Fruit fly (Drosophila melanogaster) whole organism, embryonic: ENCODE results near the gene Fancl.

Experiments used
- Antp ChIP-seq: fragments of 200-800 bp; sonication (Bioruptor generic); optimal IDR thresholded peaks from 3 replicates; lab custom pipeline; 2016; ENCODE audit warnings: missing biosample characterization, missing genetic modification characterization
- Bdp1 ChIP-seq: fragments of 200-800 bp; sonication (Bioruptor generic); optimal IDR thresholded peaks from 3 replicates; lab custom pipeline; 2016; ENCODE audit warnings: missing biosample characterization, missing genetic modification characterization
- Bgb ChIP-seq: fragments of 200-800 bp; sonication (Bioruptor generic); IDR thresholded peaks from 2 replicates; pipeline ENCODE4 v1.3.6; 2022; ENCODE audit warnings: missing biosample characterization, missing genetic modification characterization; ENCODE audit not compliant: partially characterized antibody
- CG10267 ChIP-seq: fragments of 200-800 bp; sonication (Bioruptor generic); optimal IDR thresholded peaks from 2 replicates; lab custom pipeline; 2018; ENCODE audit warnings: missing biosample characterization, mild to moderate bottlenecking, missing genetic modification characterization, moderate library complexity
- CG10565 ChIP-seq: fragments of 200-800 bp; sonication (Bioruptor generic); optimal IDR thresholded peaks from 3 replicates; lab custom pipeline; 2016; ENCODE audit warnings: missing biosample characterization, mild to moderate bottlenecking, missing genetic modification characterization
- CG11085 ChIP-seq: fragments of 200-800 bp; sonication (Bioruptor generic); IDR thresholded peaks from 2 replicates; pipeline ENCODE4 v1.3.6; 2022; ENCODE audit warnings: missing biosample characterization, missing genetic modification characterization
- CG11093 ChIP-seq: fragments of 200-800 bp; sonication (Bioruptor generic); IDR thresholded peaks from 3 replicates; pipeline ENCODE4 v1.3.6; 2022; ENCODE audit warnings: missing biosample characterization, missing genetic modification characterization
- CG11398 ChIP-seq: fragments of 200-800 bp; sonication (Bioruptor generic); optimal IDR thresholded peaks from 2 replicates; lab custom pipeline; 2016; ENCODE audit warnings: missing biosample characterization, missing genetic modification characterization
- CG12155 ChIP-seq: fragments of 200-800 bp; sonication (Bioruptor generic); optimal IDR thresholded peaks from 3 replicates; lab custom pipeline; 2016; ENCODE audit warnings: missing biosample characterization, missing genetic modification characterization
- CG12219 ChIP-seq: fragments of 200-800 bp; sonication (Bioruptor generic); optimal IDR thresholded peaks from 3 replicates; lab custom pipeline; 2018; ENCODE audit warnings: missing biosample characterization, mild to moderate bottlenecking, missing genetic modification characterization
- CG12659 ChIP-seq: fragments of 200-800 bp; sonication (Bioruptor generic); optimal IDR thresholded peaks from 3 replicates; lab custom pipeline; 2017; ENCODE audit warnings: mild to moderate bottlenecking, missing biosample characterization, missing genetic modification reagents, missing genetic modification characterization
- CG13424 ChIP-seq: fragments of 200-800 bp; sonication (Bioruptor generic); optimal IDR thresholded peaks from 2 replicates; lab custom pipeline; 2019; ENCODE audit warnings: missing biosample characterization, mild to moderate bottlenecking, missing genetic modification characterization, moderate library complexity
- CG14667 ChIP-seq: fragments of 200-800 bp; sonication (Bioruptor generic); IDR thresholded peaks from 2 replicates; pipeline ENCODE4 v1.3.6; 2022; ENCODE audit warnings: missing biosample characterization, missing genetic modification characterization
- CG31441 ChIP-seq: fragments of 200-800 bp; sonication (Bioruptor generic); IDR thresholded peaks from 2 replicates; pipeline ENCODE4 v1.3.6; 2022; ENCODE audit warnings: missing biosample characterization, missing genetic modification characterization
- CG32532 ChIP-seq: fragments of 200-800 bp; sonication (Bioruptor generic); IDR thresholded peaks from 2 replicates; pipeline ENCODE4 v1.3.6; 2022; ENCODE audit warnings: missing biosample characterization, missing genetic modification characterization
- CG33213 ChIP-seq: fragments of 200-800 bp; sonication (Bioruptor generic); optimal IDR thresholded peaks from 3 replicates; lab custom pipeline; 2016; ENCODE audit warnings: missing biosample characterization, missing genetic modification characterization
- CG3838 ChIP-seq: fragments of 200-800 bp; sonication (Bioruptor generic); optimal IDR thresholded peaks from 3 replicates; lab custom pipeline; 2016; ENCODE audit warnings: missing biosample characterization, missing genetic modification characterization
- CG3847 ChIP-seq: fragments of 200-800 bp; sonication (Bioruptor generic); IDR thresholded peaks from 2 replicates; pipeline ENCODE4 v1.3.6; 2022; ENCODE audit warnings: missing biosample characterization, missing genetic modification characterization
- CG42726 ChIP-seq: fragments of 200-800 bp; sonication (Bioruptor generic); IDR thresholded peaks from 2 replicates; pipeline ENCODE4 v1.3.6; 2022; ENCODE audit warnings: missing biosample characterization, missing genetic modification characterization; ENCODE audit not compliant: partially characterized antibody
- CG43689 ChIP-seq: fragments of 200-800 bp; sonication (Bioruptor generic); IDR thresholded peaks from 2 replicates; pipeline ENCODE4 v1.3.6; 2022; ENCODE audit warnings: missing biosample characterization, missing genetic modification characterization
- CG6683 ChIP-seq: fragments of 200-800 bp; sonication (Bioruptor generic); optimal IDR thresholded peaks from 2 replicates; lab custom pipeline; 2017; ENCODE audit warnings: missing biosample characterization, mild to moderate bottlenecking, missing genetic modification characterization, missing genetic modification reagents
- Kr ChIP-seq: fragments of 200-800 bp; sonication (Bioruptor generic); optimal IDR thresholded peaks from 2 replicates; lab custom pipeline; 2017; ENCODE audit warnings: missing biosample characterization, mild to moderate bottlenecking, missing genetic modification characterization
- MBD-R2 ChIP-seq: fragments of 200-800 bp; sonication (Bioruptor generic); IDR thresholded peaks from 2 replicates; pipeline ENCODE4 v1.3.6; 2022; ENCODE audit warnings: missing biosample characterization, missing genetic modification characterization
- PHDP ChIP-seq: fragments of 200-800 bp; sonication (Bioruptor generic); optimal IDR thresholded peaks from 3 replicates; lab custom pipeline; 2018; ENCODE audit warnings: missing biosample characterization, mild to moderate bottlenecking, missing genetic modification characterization, moderate library complexity
- Poxn ChIP-seq: fragments of 200-800 bp; sonication (Bioruptor generic); IDR thresholded peaks from 2 replicates; pipeline ENCODE4 v1.3.6; 2022; ENCODE audit warnings: missing biosample characterization, missing genetic modification characterization
- Rfx ChIP-seq: fragments of 200-800 bp; sonication (Bioruptor generic); IDR thresholded peaks from 2 replicates; pipeline ENCODE4 v1.3.6; 2022; ENCODE audit warnings: missing biosample characterization, missing genetic modification characterization
- Sox100B ChIP-seq: fragments of 200-800 bp; sonication (Bioruptor generic); optimal IDR thresholded peaks from 3 replicates; lab custom pipeline; 2018; ENCODE audit warnings: missing biosample characterization, mild to moderate bottlenecking, missing genetic modification characterization
- Sry-β ChIP-seq: fragments of 200-800 bp; sonication (Bioruptor generic); optimal IDR thresholded peaks from 2 replicates; lab custom pipeline; 2018; ENCODE audit warnings: missing biosample characterization, mild to moderate bottlenecking, missing genetic modification characterization, moderate library complexity
- al ChIP-seq: fragments of 200-800 bp; sonication (Bioruptor generic); IDR thresholded peaks from 2 replicates; pipeline ENCODE4 v1.3.6; 2022; ENCODE audit warnings: missing biosample characterization, missing genetic modification characterization
- amos ChIP-seq: fragments of 200-800 bp; sonication (Bioruptor generic); IDR thresholded peaks from 2 replicates; pipeline ENCODE4 v1.3.6; 2022; ENCODE audit warnings: missing biosample characterization, missing genetic modification characterization; ENCODE audit not compliant: partially characterized antibody
- bbx ChIP-seq: fragments of 200-800 bp; sonication (Bioruptor generic); IDR thresholded peaks from 2 replicates; pipeline ENCODE4 v1.3.6; 2022; ENCODE audit warnings: missing biosample characterization, missing genetic modification characterization; ENCODE audit not compliant: partially characterized antibody
- bcd ChIP-seq: fragments of 200-800 bp; sonication (Bioruptor generic); optimal IDR thresholded peaks from 2 replicates; lab custom pipeline; 2017; ENCODE audit warnings: missing biosample characterization, mild to moderate bottlenecking, missing genetic modification characterization
- dimm ChIP-seq: fragments of 200-800 bp; sonication (Bioruptor generic); IDR thresholded peaks from 2 replicates; pipeline ENCODE4 v1.3.6; 2022; ENCODE audit warnings: missing biosample characterization, missing genetic modification characterization
- dm ChIP-seq: fragments of 200-800 bp; sonication (Bioruptor generic); optimal IDR thresholded peaks from 3 replicates; lab custom pipeline; 2016; ENCODE audit warnings: missing biosample characterization, missing genetic modification characterization
- emc ChIP-seq: fragments of 200-800 bp; sonication (Bioruptor generic); optimal IDR thresholded peaks from 2 replicates; lab custom pipeline; 2016; ENCODE audit warnings: missing biosample characterization, missing genetic modification characterization
- gcm ChIP-seq: fragments of 200-800 bp; sonication (Bioruptor generic); optimal IDR thresholded peaks from 2 replicates; lab custom pipeline; 2019; ENCODE audit warnings: missing biosample characterization, mild to moderate bottlenecking, missing genetic modification characterization, moderate library complexity
- gem ChIP-seq: fragments of 200-800 bp; sonication (Bioruptor generic); optimal IDR thresholded peaks from 2 replicates; lab custom pipeline; 2019; ENCODE audit warnings: missing biosample characterization, mild to moderate bottlenecking, missing genetic modification characterization, moderate library complexity
- gt ChIP-seq: fragments of 200-800 bp; sonication (Bioruptor generic); IDR thresholded peaks from 2 replicates; pipeline ENCODE4 v1.3.6; 2022; ENCODE audit warnings: missing biosample characterization, missing genetic modification characterization
- ham ChIP-seq: fragments of 200-800 bp; sonication (Bioruptor generic); IDR thresholded peaks from 2 replicates; pipeline ENCODE4 v1.3.6; 2022; ENCODE audit warnings: missing biosample characterization, missing genetic modification characterization
- her ChIP-seq: fragments of 200-800 bp; sonication (Bioruptor generic); optimal IDR thresholded peaks from 2 replicates; lab custom pipeline; 2016; ENCODE audit warnings: missing biosample characterization, missing genetic modification characterization
- jing ChIP-seq: fragments of 200-800 bp; sonication (Bioruptor generic); optimal IDR thresholded peaks from 2 replicates; lab custom pipeline; 2018; ENCODE audit warnings: missing biosample characterization, mild to moderate bottlenecking, missing genetic modification characterization
- kni ChIP-seq: fragments of 200-800 bp; sonication (Bioruptor generic); optimal IDR thresholded peaks from 3 replicates; lab custom pipeline; 2017; ENCODE audit warnings: mild to moderate bottlenecking, missing biosample characterization, missing genetic modification reagents, missing genetic modification characterization
- knrl ChIP-seq: fragments of 200-800 bp; sonication (Bioruptor generic); IDR thresholded peaks from 3 replicates; pipeline ENCODE4 v1.3.6; 2022; ENCODE audit warnings: missing biosample characterization, missing genetic modification characterization; ENCODE audit not compliant: partially characterized antibody
- nau ChIP-seq: fragments of 200-800 bp; sonication (Bioruptor generic); optimal IDR thresholded peaks from 3 replicates; lab custom pipeline; 2017; ENCODE audit warnings: missing biosample characterization, mild to moderate bottlenecking, missing genetic modification characterization, missing genetic modification reagents
- pho ChIP-seq: fragments of 200-800 bp; sonication (Bioruptor generic); optimal IDR thresholded peaks from 2 replicates; lab custom pipeline; 2016; ENCODE audit warnings: missing biosample characterization, missing genetic modification characterization
- run ChIP-seq: fragments of 200-800 bp; sonication (Bioruptor generic); optimal IDR thresholded peaks from 3 replicates; lab custom pipeline; 2018; ENCODE audit warnings: missing biosample characterization, mild to moderate bottlenecking, missing genetic modification characterization
- slp2 ChIP-seq: fragments of 200-800 bp; sonication (Bioruptor generic); optimal IDR thresholded peaks from 2 replicates; lab custom pipeline; 2016; ENCODE audit warnings: missing biosample characterization, missing genetic modification characterization
- so ChIP-seq: fragments of 200-800 bp; sonication (Bioruptor generic); IDR thresholded peaks from 3 replicates; pipeline ENCODE4 v1.3.6; 2022; ENCODE audit warnings: missing biosample characterization, missing genetic modification characterization
- sob ChIP-seq: fragments of 200-800 bp; sonication (Bioruptor generic); IDR thresholded peaks from 2 replicates; pipeline ENCODE4 v1.3.6; 2022; ENCODE audit warnings: missing biosample characterization, missing genetic modification characterization
- tap ChIP-seq: fragments of 200-800 bp; optimal IDR thresholded peaks from 3 replicates; lab custom pipeline; 2019; ENCODE audit warnings: missing biosample characterization, mild to moderate bottlenecking, missing genetic modification characterization, moderate library complexity
- zen ChIP-seq: fragments of 200-800 bp; sonication (Bioruptor generic); optimal IDR thresholded peaks from 3 replicates; lab custom pipeline; 2018; ENCODE audit warnings: missing biosample characterization, mild to moderate bottlenecking, missing genetic modification characterization, moderate library complexity
- zen2 ChIP-seq: fragments of 200-800 bp; sonication (Bioruptor generic); IDR thresholded peaks from 3 replicates; pipeline ENCODE4 v1.3.6; 2022; ENCODE audit warnings: missing biosample characterization, missing genetic modification characterization; ENCODE audit not compliant: partially characterized antibody

The Fancl gene

dm6 chr3R:10084914-10085313, 32.2 kb upstream of the Fancl start (continued):
- no peak for TF ChIP-seq tap (tag; lab: Kevin White, UChicago)
- TF ChIP-seq amos (GFP tag; lab: Robert Waterston, UW): no peak
- no peak for TF ChIP-seq CG33213 (GFP tag; lab: Kevin White, UChicago)
- TF ChIP-seq CG6683 (GFP tag; lab: Kevin White, UChicago): no peak
- TF ChIP-seq gt (GFP tag; lab: Robert Waterston, UW): no peak
- peak; percentile 59 for TF ChIP-seq gem (tag; lab: Kevin White, UChicago)
- TF ChIP-seq zen: no peak
- 0 out of 2 replicates have a peak, but pooled peaks have one; percentile 14 for TF ChIP-seq CG14667 (GFP tag; lab: Robert Waterston, UW)
- no peak for TF ChIP-seq CG31441
- TF ChIP-seq CG12155 (GFP tag; lab: Kevin White, UChicago): peak; percentile 52
- no peak for TF ChIP-seq knrl
- TF ChIP-seq CG12659 (GFP tag; lab: Kevin White, UChicago): peak; percentile 40
- no peak for TF ChIP-seq dimm
- peak; percentile 80 for TF ChIP-seq al (GFP tag; lab: Robert Waterston, UW)
- TF ChIP-seq sob (GFP tag; lab: Robert Waterston, UW): peak; percentile 53
- no peak for TF ChIP-seq Sry-β
- TF ChIP-seq dm: no peak
- TF ChIP-seq Bdp1 (GFP tag; lab: Kevin White, UChicago): no peak
- TF ChIP-seq nau: no peak
- TF ChIP-seq bbx (GFP tag; lab: Robert Waterston, UW): no peak
- peak; percentile 14 for TF ChIP-seq CG13424
- TF ChIP-seq Poxn (GFP tag; lab: Robert Waterston, UW): no peak
- TF ChIP-seq zen2 (GFP tag; lab: Robert Waterston, UW): no peak
- no peak for TF ChIP-seq emc (GFP tag; lab: Kevin White, UChicago)
- TF ChIP-seq Sox100B (GFP tag; lab: Kevin White, UChicago): no peak
- TF ChIP-seq CG10565 (GFP tag; lab: Kevin White, UChicago): no peak
- no peak for TF ChIP-seq slp2 (GFP tag; lab: Kevin White, UChicago)
- TF ChIP-seq run (tag; lab: Kevin White, UChicago): no peak
- TF ChIP-seq CG12219 (GFP tag; lab: Kevin White, UChicago): no peak
- no peak; the same call in 1 of the 2 replicates for TF ChIP-seq CG11085 (GFP tag; lab: Robert Waterston, UW)
- TF ChIP-seq Kr: no peak
- no peak for TF ChIP-seq kni (GFP tag; lab: Kevin White, UChicago)
- TF ChIP-seq bcd (GFP tag; lab: Kevin White, UChicago): peak; percentile 60
- TF ChIP-seq CG43689 (GFP tag; lab: Robert Waterston, UW): no peak
- no peak for TF ChIP-seq CG3838 (GFP tag; lab: Kevin White, UChicago)
- no peak for TF ChIP-seq Bgb (GFP tag; lab: Robert Waterston, UW)
- no peak for TF ChIP-seq CG10267 (tag; lab: Kevin White, UChicago)
- TF ChIP-seq jing (GFP tag; lab: Kevin White, UChicago): no peak
- TF ChIP-seq so (GFP tag; lab: Robert Waterston, UW): no peak
- TF ChIP-seq pho (GFP tag; lab: Kevin White, UChicago): peak; percentile 70
- TF ChIP-seq PHDP (tag; lab: Kevin White, UChicago): peak; percentile 45
- TF ChIP-seq CG42726: no peak
- TF ChIP-seq CG3847 (GFP tag; lab: Robert Waterston, UW): peak; percentile 50
- TF ChIP-seq CG11398: no peak
- TF ChIP-seq ham (GFP tag; lab: Robert Waterston, UW): no peak
- TF ChIP-seq Rfx (GFP tag; lab: Robert Waterston, UW): peak; percentile 79
- peak; percentile 82 for TF ChIP-seq CG32532 (GFP tag; lab: Robert Waterston, UW)
- TF ChIP-seq CG11093 (GFP tag; lab: Robert Waterston, UW): no peak
- peak; percentile 25 for TF ChIP-seq Antp (GFP tag; lab: Kevin White, UChicago)
- peak; percentile 38; the same call in 1 of the 2 replicates for TF ChIP-seq MBD-R2 (GFP tag; lab: Robert Waterston, UW)
- no peak for TF ChIP-seq gcm (GFP tag; lab: Kevin White, UChicago)
- TF ChIP-seq her (GFP tag; lab: Kevin White, UChicago): peak; percentile 7
